Fruit fly (Drosophila melanogaster) whole organism, prepupa: ENCODE results near the gene rdx.

ENCODE experiments used
- Blimp-1 ChIP-seq: fragments of 200-800 bp; sonication (Bioruptor generic); optimal IDR thresholded peaks from 3 replicates; lab custom pipeline; 2017; ENCODE audit warnings: missing biosample characterization, missing genetic modification characterization, mild to moderate bottlenecking, moderate library complexity, missing genetic modification reagents
- CG10631 ChIP-seq: fragments of 200-800 bp; sonication (Bioruptor generic); optimal IDR thresholded peaks from 2 replicates; lab custom pipeline; 2016; ENCODE audit warnings: missing biosample characterization, missing genetic modification characterization
- CG10669 ChIP-seq: fragments of 200-800 bp; sonication (Bioruptor generic); optimal IDR thresholded peaks from 3 replicates; lab custom pipeline; 2018; ENCODE audit warnings: missing biosample characterization, mild to moderate bottlenecking, missing genetic modification characterization, moderate library complexity
- CG11294 ChIP-seq: fragments of 200-800 bp; sonication (Bioruptor generic); IDR thresholded peaks from 2 replicates; pipeline ENCODE4 v1.3.6; 2022; ENCODE audit warnings: missing biosample characterization, missing genetic modification characterization
- CG11762 ChIP-seq: fragments of 200-800 bp; sonication (Bioruptor generic); optimal IDR thresholded peaks from 3 replicates; lab custom pipeline; 2016; ENCODE audit warnings: missing biosample characterization, missing genetic modification characterization; ENCODE audit not compliant: insufficient read depth
- CG11902 ChIP-seq: fragments of 200-800 bp; sonication (Bioruptor generic); optimal IDR thresholded peaks from 3 replicates; lab custom pipeline; 2016; ENCODE audit warnings: missing biosample characterization, missing genetic modification characterization
- CG16779 ChIP-seq: fragments of 200-800 bp; sonication (Bioruptor generic); optimal IDR thresholded peaks from 3 replicates; lab custom pipeline; 2017; ENCODE audit warnings: missing biosample characterization, mild to moderate bottlenecking, missing genetic modification characterization
- CG31627 ChIP-seq: fragments of 200-800 bp; sonication (Bioruptor generic); optimal IDR thresholded peaks from 3 replicates; lab custom pipeline; 2016; ENCODE audit warnings: missing biosample characterization, missing genetic modification characterization
- CG32006 ChIP-seq: fragments of 200-800 bp; sonication (Bioruptor generic); optimal IDR thresholded peaks from 3 replicates; lab custom pipeline; 2017; ENCODE audit warnings: missing biosample characterization, mild to moderate bottlenecking, missing genetic modification characterization
- CG6854 ChIP-seq: fragments of 200-800 bp; sonication (Bioruptor generic); optimal IDR thresholded peaks from 2 replicates; lab custom pipeline; 2017; ENCODE audit warnings: missing biosample characterization, mild to moderate bottlenecking, missing genetic modification characterization
- CG7368 ChIP-seq: fragments of 200-800 bp; sonication (Bioruptor generic); optimal IDR thresholded peaks from 3 replicates; lab custom pipeline; 2016; ENCODE audit warnings: missing biosample characterization, missing genetic modification characterization
- CG8119 ChIP-seq: fragments of 200-800 bp; sonication (Bioruptor generic); IDR thresholded peaks from 3 replicates; pipeline ENCODE4 v1.3.6; 2022; ENCODE audit warnings: missing biosample characterization, missing genetic modification characterization
- CG9139 ChIP-seq: fragments of 200-800 bp; sonication (Bioruptor generic); optimal IDR thresholded peaks from 3 replicates; lab custom pipeline; 2017; ENCODE audit warnings: missing biosample characterization, mild to moderate bottlenecking, missing genetic modification characterization
- Eip75B ChIP-seq: fragments of 200-800 bp; sonication (Bioruptor generic); optimal IDR thresholded peaks from 3 replicates; lab custom pipeline; 2016; ENCODE audit warnings: missing biosample characterization, missing genetic modification characterization
- Eip78C ChIP-seq: fragments of 200-800 bp; sonication (Bioruptor generic); peaks from one replicate; lab custom pipeline; 2016; ENCODE audit warnings: missing biosample characterization, missing genetic modification characterization
- Eip93F ChIP-seq: fragments of 200-800 bp; sonication (Bioruptor generic); optimal IDR thresholded peaks from 2 replicates; lab custom pipeline; 2016; ENCODE audit warnings: missing biosample characterization, mild to moderate bottlenecking, missing genetic modification characterization
- Ets96B ChIP-seq: fragments of 200-800 bp; optimal IDR thresholded peaks from 2 replicates; lab custom pipeline; 2019; ENCODE audit warnings: missing biosample characterization, mild to moderate bottlenecking, missing genetic modification characterization, moderate library complexity
- Hr38 ChIP-seq: sonication (Bioruptor generic); optimal IDR thresholded peaks from 2 replicates; lab custom pipeline; 2016; ENCODE audit warnings: missing biosample characterization, missing genetic modification characterization
- Hr39 ChIP-seq: fragments of 200-800 bp; sonication (Bioruptor generic); optimal IDR thresholded peaks from 2 replicates; lab custom pipeline; 2016; ENCODE audit warnings: missing biosample characterization, missing genetic modification characterization
- Lpt ChIP-seq: fragments of 200-800 bp; sonication (Bioruptor generic); optimal IDR thresholded peaks from 3 replicates; lab custom pipeline; 2016; ENCODE audit warnings: missing biosample characterization, missing genetic modification characterization
- Met ChIP-seq: fragments of 200-800 bp; sonication (Bioruptor generic); optimal IDR thresholded peaks from 3 replicates; lab custom pipeline; 2016; ENCODE audit warnings: missing biosample characterization, missing genetic modification characterization
- OdsH ChIP-seq: fragments of 200-800 bp; sonication (Bioruptor generic); optimal IDR thresholded peaks from 3 replicates; lab custom pipeline; 2016; ENCODE audit warnings: missing biosample characterization, missing genetic modification characterization
- Smox ChIP-seq: fragments of 200-800 bp; sonication (Bioruptor generic); optimal IDR thresholded peaks from 3 replicates; lab custom pipeline; 2016; ENCODE audit warnings: missing biosample characterization, missing genetic modification characterization
- Sox14 ChIP-seq: fragments of 200-800 bp; sonication (Bioruptor generic); optimal IDR thresholded peaks from 3 replicates; lab custom pipeline; 2016; ENCODE audit warnings: missing biosample characterization, missing genetic modification characterization
- achi ChIP-seq: fragments of 200-800 bp; sonication (Bioruptor generic); optimal IDR thresholded peaks from 3 replicates; lab custom pipeline; 2016; ENCODE audit warnings: missing biosample characterization, missing genetic modification characterization
- acj6 ChIP-seq: fragments of 200-800 bp; sonication (Bioruptor generic); optimal IDR thresholded peaks from 3 replicates; lab custom pipeline; 2016; ENCODE audit warnings: missing biosample characterization, missing genetic modification characterization
- dac ChIP-seq: fragments of 200-800 bp; sonication (Bioruptor generic); optimal IDR thresholded peaks from 2 replicates; lab custom pipeline; 2017; ENCODE audit warnings: missing biosample characterization, mild to moderate bottlenecking, missing genetic modification characterization
- dsx ChIP-seq: fragments of 200-800 bp; optimal IDR thresholded peaks from 3 replicates; lab custom pipeline; 2019; ENCODE audit warnings: missing biosample characterization, mild to moderate bottlenecking, missing genetic modification characterization, moderate library complexity; ENCODE audit not compliant: poor library complexity, severe bottlenecking
- eg ChIP-seq: fragments of 200-800 bp; sonication (Bioruptor generic); IDR thresholded peaks from 3 replicates; pipeline ENCODE4 v1.3.6; 2022; ENCODE audit warnings: missing biosample characterization, missing genetic modification characterization
- fd59A ChIP-seq: fragments of 200-800 bp; sonication (Bioruptor generic); optimal IDR thresholded peaks from 2 replicates; lab custom pipeline; 2017; ENCODE audit warnings: missing biosample characterization, mild to moderate bottlenecking, missing genetic modification characterization, missing genetic modification reagents
- fd85E ChIP-seq: fragments of 200-800 bp; sonication (Bioruptor generic); optimal IDR thresholded peaks from 3 replicates; lab custom pipeline; 2016; ENCODE audit warnings: missing biosample characterization, missing genetic modification characterization
- fkh ChIP-seq: fragments of 200-800 bp; sonication (Bioruptor generic); optimal IDR thresholded peaks from 3 replicates; lab custom pipeline; 2017; ENCODE audit warnings: missing biosample characterization, mild to moderate bottlenecking, missing genetic modification characterization, moderate library complexity
- net ChIP-seq: fragments of 200-800 bp; sonication (Bioruptor generic); optimal IDR thresholded peaks from 3 replicates; lab custom pipeline; 2016; ENCODE audit warnings: missing biosample characterization, missing genetic modification characterization
- pdm3 ChIP-seq: fragments of 200-800 bp; sonication (Bioruptor generic); optimal IDR thresholded peaks from 3 replicates; lab custom pipeline; 2016; ENCODE audit warnings: missing biosample characterization, missing genetic modification characterization
- salr ChIP-seq, 2 experiments: fragments of 200-800 bp; sonication (Bioruptor generic); optimal IDR thresholded peaks; 3 replicates each; lab custom pipeline; 2016 to 2018; ENCODE audit warnings: missing biosample characterization in 2 of 2, missing genetic modification characterization in 2 of 2, mild to moderate bottlenecking in 1 of 2
- spab ChIP-seq: fragments of 200-800 bp; sonication (Bioruptor generic); optimal IDR thresholded peaks from 2 replicates; lab custom pipeline; 2017; ENCODE audit warnings: missing biosample characterization, mild to moderate bottlenecking, missing genetic modification characterization, missing genetic modification reagents
- vri ChIP-seq: fragments of 200-800 bp; sonication (Bioruptor generic); optimal IDR thresholded peaks from 3 replicates; lab custom pipeline; 2016; ENCODE audit warnings: missing biosample characterization, mild to moderate bottlenecking, missing genetic modification characterization

rdx gene

DNA sequence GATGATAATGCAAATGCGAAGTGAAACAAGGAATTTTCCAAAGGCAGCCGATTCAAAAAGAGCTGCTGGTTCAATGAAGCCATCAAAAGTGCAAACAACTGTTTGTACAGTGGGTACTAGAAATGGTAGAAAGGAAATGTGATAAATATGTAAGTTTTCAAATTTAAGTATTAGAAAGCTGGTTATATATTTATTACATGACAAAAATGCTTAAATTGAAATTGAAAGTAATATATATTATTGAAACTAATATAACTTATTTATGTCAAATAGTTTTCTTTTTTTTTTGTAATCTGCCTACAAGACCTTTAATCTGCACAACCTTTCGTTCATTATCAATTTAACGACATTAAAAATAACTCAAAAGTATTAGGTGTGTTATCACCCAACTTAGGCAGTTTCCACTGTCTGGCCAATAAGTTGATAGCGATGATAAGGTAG is 16.9 kb upstream of the rdx start (continued):
- TF ChIP-seq net (GFP tag; lab: Kevin White, UChicago): peak; percentile 49
- no peak for TF ChIP-seq CG6854 (GFP tag; lab: Kevin White, UChicago)
- peak; percentile 50 for TF ChIP-seq pdm3 (GFP tag; lab: Kevin White, UChicago)
- TF ChIP-seq CG10669 (GFP tag; lab: Kevin White, UChicago): peak; percentile 47
- peak; percentile 50 for TF ChIP-seq CG16779 (tag; lab: Kevin White, UChicago)
- TF ChIP-seq acj6 (GFP tag; lab: Kevin White, UChicago): peak; percentile 67
- peak; percentile 56 for TF ChIP-seq spab (GFP tag; lab: Kevin White, UChicago)
- TF ChIP-seq CG11902 (GFP tag; lab: Kevin White, UChicago): peak; percentile 50
- TF ChIP-seq Blimp-1 (GFP tag; lab: Kevin White, UChicago): peak; percentile 33
- TF ChIP-seq CG9139 (GFP tag; lab: Kevin White, UChicago): no peak
- no peak for TF ChIP-seq CG11294 (GFP tag; lab: Robert Waterston, UW)
- TF ChIP-seq OdsH (GFP tag; lab: Kevin White, UChicago): peak; percentile 82
- peak; percentile 64; the same call in 1 of the 3 replicates for TF ChIP-seq CG8119 (GFP tag; lab: Robert Waterston, UW)
- TF ChIP-seq Eip75B (GFP tag; lab: Kevin White, UChicago): peak; percentile 20
- TF ChIP-seq achi (GFP tag; lab: Kevin White, UChicago): peak; percentile 68
- TF ChIP-seq CG7368 (GFP tag; lab: Kevin White, UChicago): peak; percentile 41
- TF ChIP-seq CG31627: peak; percentile 53
- TF ChIP-seq Hr38 (GFP tag; lab: Kevin White, UChicago): no peak
- TF ChIP-seq fd59A (GFP tag; lab: Kevin White, UChicago): peak; percentile 26
- peak; percentile 59 for TF ChIP-seq Smox (GFP tag; lab: Kevin White, UChicago)
- TF ChIP-seq salr (GFP tag; optimal IDR thresholded peaks at IDR 0.05; lab: Kevin White, UChicago): peak in 1 of 2 experiments; percentile 68
- peak; percentile 23 for TF ChIP-seq Hr39 (GFP tag; lab: Kevin White, UChicago)
- no peak for TF ChIP-seq Sox14 (GFP tag; lab: Kevin White, UChicago)
- TF ChIP-seq dsx: peak; percentile 58
- TF ChIP-seq vri (GFP tag; lab: Kevin White, UChicago): peak; percentile 25
- TF ChIP-seq fd85E (GFP tag; lab: Kevin White, UChicago): no peak
- TF ChIP-seq CG32006 (GFP tag; lab: Kevin White, UChicago): peak; percentile 70
- no peak for TF ChIP-seq Lpt (GFP tag; lab: Kevin White, UChicago)
- peak; percentile 64 for TF ChIP-seq Ets96B
- TF ChIP-seq Eip78C: peak; percentile 81
- peak; percentile 62 for TF ChIP-seq CG10631
- TF ChIP-seq dac (GFP tag; lab: Kevin White, UChicago): no peak
- peak; percentile 36 for TF ChIP-seq CG11762 (GFP tag; lab: Kevin White, UChicago)
- TF ChIP-seq Eip93F (GFP tag; lab: Kevin White, UChicago): peak; percentile 3

DNA sequence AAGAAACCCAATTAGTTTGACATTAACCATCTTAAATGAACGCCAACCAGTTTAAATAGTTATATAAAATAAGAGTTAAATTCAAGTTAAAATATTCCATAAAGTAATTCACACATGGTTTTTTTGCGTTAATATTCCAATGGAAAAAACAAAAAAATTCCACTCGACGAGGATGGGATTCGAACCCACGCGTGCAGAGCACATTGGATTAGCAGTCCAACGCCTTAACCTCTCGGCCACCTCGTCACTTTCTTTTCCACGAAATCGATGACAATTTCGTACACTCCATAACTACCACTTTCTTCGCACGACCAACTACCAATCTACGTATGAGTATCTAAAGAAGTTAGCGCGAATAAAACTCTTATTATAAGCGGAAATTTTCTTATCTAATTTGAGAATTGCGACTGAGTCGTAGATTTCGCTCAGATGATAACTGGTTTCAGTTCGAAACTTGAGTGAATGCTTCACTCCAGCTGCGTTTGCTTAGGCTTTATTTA is 12.6 kb upstream of the rdx start:
- TF ChIP-seq eg (GFP tag; lab: Robert Waterston, UW) (no peak), fkh (GFP tag; lab: Kevin White, UChicago) (peak; percentile 19), fd59A (GFP tag; lab: Kevin White, UChicago) (no peak)
- TF ChIP-seq, all 60 proteins: peak for 1

DNA sequence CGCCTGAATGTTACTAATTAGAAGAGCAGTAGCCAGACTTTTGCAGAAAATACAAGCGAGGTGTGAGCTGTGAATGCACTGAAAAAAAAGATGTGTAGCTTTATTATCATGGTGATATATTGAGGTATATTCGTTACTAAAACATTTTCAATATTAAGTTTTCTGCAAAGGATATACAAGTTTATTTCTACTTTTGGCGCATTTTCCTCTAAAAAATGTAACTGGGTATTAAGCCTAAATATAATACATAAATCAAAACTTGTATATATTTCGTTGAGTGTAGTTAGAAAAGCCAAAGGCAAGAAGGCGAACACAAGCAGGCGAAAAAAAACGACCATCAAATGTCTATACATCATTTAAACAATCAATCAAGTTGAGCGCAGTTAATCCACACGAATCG is 9.8 kb upstream of the rdx start:
- TF ChIP-seq Eip78C (peak; percentile 57), Met (no peak)
- TF ChIP-seq, all 60 proteins: peak for 1
